Worm (Caenorhabditis elegans): ENCODE measurements around the gene T04C12.1.

DNA sequence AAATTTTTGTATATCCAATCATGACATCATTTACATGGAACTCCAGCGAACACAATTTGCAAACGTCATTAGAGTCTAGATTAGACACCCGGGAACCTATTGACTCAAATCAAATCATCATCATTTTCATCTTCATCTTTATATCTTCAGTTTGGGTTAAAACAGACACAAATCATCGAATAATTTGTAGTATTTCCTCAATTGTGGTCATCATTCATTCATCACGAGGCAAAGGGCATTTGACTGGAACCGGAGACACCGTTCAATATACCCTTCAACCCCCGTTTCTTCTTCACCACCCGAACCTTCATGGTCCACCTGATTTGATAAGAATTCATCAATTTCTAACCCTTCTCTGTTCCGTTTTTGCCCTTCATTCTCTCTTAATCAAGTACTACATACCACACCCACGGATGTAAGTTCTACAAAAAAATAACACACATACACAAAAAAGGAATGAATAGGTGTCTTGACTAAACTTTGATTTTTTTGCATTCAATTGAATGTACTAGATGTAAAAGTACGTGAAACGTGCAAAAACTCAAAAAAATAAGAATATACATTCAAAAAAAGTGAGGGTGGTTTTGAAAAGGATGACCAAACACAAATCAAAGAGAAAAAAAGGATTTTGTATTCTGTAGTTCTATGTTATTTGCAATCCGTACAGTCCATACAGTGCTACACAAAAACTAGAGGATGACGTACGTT, 42.1 kb downstream of the T04C12.1 start:
- TF ChIP-seq ref-1 (GFP tag; conservative IDR thresholded peaks at IDR 0.05): no peak
- TF ChIP-seq ztf-23 (GFP tag; IDR thresholded peaks at IDR 0.05): no peak
- TF ChIP-seq tab-1 (GFP tag; IDR thresholded peaks at IDR 0.05): no peak
- no peak for TF ChIP-seq klf-2 (GFP tag; conservative IDR thresholded peaks at IDR 0.05)

All from whole organism, midembryonic.